Worm (Caenorhabditis elegans) whole organism, L4 larva: ENCODE measurements around the gene lon-2.
A peak's percentile ranks its signal among the peaks of the same experiment; 100 is the strongest.

Experiments
- F10B5.3 ChIP-seq: sonication (generic microtip); optimal IDR thresholded peaks from 2 replicates; lab custom pipeline; 2016; ENCODE audit warnings: mild to moderate bottlenecking, missing genetic modification characterization, missing compliant biosample characterization
- F37D6.2 ChIP-seq: sonication (generic microtip); optimal IDR thresholded peaks from 2 replicates; lab custom pipeline; 2016; ENCODE audit warnings: mild to moderate bottlenecking, missing genetic modification characterization, missing compliant biosample characterization
- T20F7.1 ChIP-seq: fragments of 200-800 bp; sonication (Bioruptor generic); optimal IDR thresholded peaks from 2 replicates; lab custom pipeline; 2018; ENCODE audit warnings: mild to moderate bottlenecking, missing genetic modification characterization, missing compliant biosample characterization
- T26A8.4 ChIP-seq: fragments of 200-800 bp; sonication (Bioruptor generic); IDR thresholded peaks from 2 replicates; pipeline ENCODE4 v1.3.6; 2022; ENCODE audit warnings: missing genetic modification characterization, missing compliant biosample characterization
- Y105C5A.15 ChIP-seq: fragments of 200-800 bp; sonication (Bioruptor generic); IDR thresholded peaks from 2 replicates; pipeline ENCODE4 v1.3.6; 2022; ENCODE audit warnings: missing genetic modification characterization, missing compliant biosample characterization
- Y48G9A.11 ChIP-seq: fragments of 200-800 bp; sonication (Bioruptor generic); IDR thresholded peaks from 2 replicates; pipeline ENCODE4 v1.3.6; 2022; ENCODE audit warnings: missing genetic modification reagents, missing genetic modification characterization, missing compliant biosample characterization
- Y75B8A.6 ChIP-seq: fragments of 200-800 bp; sonication (Bioruptor generic); IDR thresholded peaks from 2 replicates; pipeline ENCODE4 v1.3.6; 2022; ENCODE audit warnings: missing genetic modification reagents, missing genetic modification characterization, missing compliant biosample characterization
- ZK337.2 ChIP-seq: fragments of 200-800 bp; sonication (Bioruptor generic); IDR thresholded peaks from 2 replicates; pipeline ENCODE4 v1.3.6; 2022; ENCODE audit warnings: missing genetic modification reagents, missing genetic modification characterization, missing compliant biosample characterization
- ZK546.5 ChIP-seq, 2 experiments: sonication (generic microtip); optimal IDR thresholded peaks; 2 replicates each; lab custom pipeline; 2017; ENCODE audit warnings: missing biosample characterization in 2 of 2, missing genetic modification characterization in 2 of 2
- aha-1 ChIP-seq: fragments of 150-350 bp; peaks from one replicate; lab custom pipeline; 2014; ENCODE audit warnings: missing biosample characterization, missing genetic modification characterization
- ama-1 ChIP-seq: fragments of 150-350 bp; optimal IDR thresholded peaks from 2 replicates; lab custom pipeline; 2014; ENCODE audit warnings: inconsistent platforms, mixed read lengths
- ceh-28 ChIP-seq: fragments of 150-350 bp; optimal IDR thresholded peaks from 2 replicates; lab custom pipeline; 2014; ENCODE audit warnings: missing biosample characterization, missing genetic modification reagents, missing genetic modification characterization
- ceh-62 ChIP-seq: sonication (generic microtip); optimal IDR thresholded peaks from 2 replicates; lab custom pipeline; 2017; ENCODE audit warnings: missing biosample characterization, missing genetic modification characterization
- ceh-82 ChIP-seq: sonication (generic microtip); optimal IDR thresholded peaks from 2 replicates; lab custom pipeline; 2017; ENCODE audit warnings: missing biosample characterization, missing genetic modification characterization
- cey-2 ChIP-seq: sonication (generic microtip); optimal IDR thresholded peaks from 3 replicates; lab custom pipeline; 2017; ENCODE audit warnings: missing genetic modification characterization, mild to moderate bottlenecking, missing compliant biosample characterization, antibody characterized with exemption, borderline replicate concordance; ENCODE audit not compliant: insufficient read depth
- daf-12 ChIP-seq: fragments of 150-350 bp; optimal IDR thresholded peaks from 2 replicates; lab custom pipeline; 2014; ENCODE audit warnings: missing biosample characterization, missing genetic modification reagents, missing genetic modification characterization
- daf-19 ChIP-seq: fragments of 200-800 bp; sonication (Bioruptor generic); conservative IDR thresholded peaks from 2 replicates; pipeline ENCODE4 v1.3.6; 2022; ENCODE audit warnings: missing genetic modification characterization, missing compliant biosample characterization
- daf-8 ChIP-seq: fragments of 200-800 bp; sonication (Bioruptor generic); IDR thresholded peaks from 2 replicates; pipeline ENCODE4 v1.3.6; 2022; ENCODE audit warnings: missing genetic modification characterization, missing compliant biosample characterization
- dmd-8 ChIP-seq: fragments of 200-800 bp; sonication (Bioruptor generic); IDR thresholded peaks from 2 replicates; pipeline ENCODE4 v1.3.6; 2022; ENCODE audit warnings: missing genetic modification characterization, missing compliant biosample characterization
- dmd-9 ChIP-seq: fragments of 200-800 bp; sonication (Bioruptor generic); IDR thresholded peaks from 2 replicates; pipeline ENCODE4 v1.3.6; 2022; ENCODE audit warnings: missing genetic modification reagents, missing genetic modification characterization, missing compliant biosample characterization
- duxl-1 ChIP-seq: sonication (generic microtip); optimal IDR thresholded peaks from 2 replicates; lab custom pipeline; 2016; ENCODE audit warnings: mild to moderate bottlenecking, missing genetic modification characterization, moderate library complexity, missing compliant biosample characterization; ENCODE audit not compliant: poor library complexity
- dve-1 ChIP-seq: sonication (generic microtip); optimal IDR thresholded peaks from 2 replicates; lab custom pipeline; 2017; ENCODE audit warnings: antibody characterized with exemption, mild to moderate bottlenecking, missing genetic modification characterization, missing compliant biosample characterization; ENCODE audit not compliant: insufficient read depth
- fos-1 ChIP-seq: fragments of 150-350 bp; optimal IDR thresholded peaks from 2 replicates; lab custom pipeline; 2014; ENCODE audit warnings: missing biosample characterization, missing genetic modification characterization
- jun-1 ChIP-seq: fragments of 150-350 bp; optimal IDR thresholded peaks from 2 replicates; lab custom pipeline; 2014; ENCODE audit warnings: missing biosample characterization, missing genetic modification reagents, missing genetic modification characterization
- lim-7 ChIP-seq: fragments of 200-800 bp; sonication (Bioruptor generic); IDR thresholded peaks from 2 replicates; pipeline ENCODE4 v1.3.6; 2022; ENCODE audit warnings: missing genetic modification characterization, missing compliant biosample characterization
- lsy-2 ChIP-seq, 2 experiments: fragments of 150-350 bp in 1 of 2; sonication (generic microtip) in 1 of 2; optimal IDR thresholded peaks; 2 replicates each; lab custom pipeline; 2014 to 2017; ENCODE audit warnings: missing biosample characterization in 2 of 2, missing genetic modification characterization in 2 of 2
- madf-5 ChIP-seq, 2 experiments: fragments of 200-800 bp; sonication (Bioruptor generic); IDR thresholded peaks; 2 replicates each; pipeline ENCODE4 v1.3.6; 2022; ENCODE audit warnings: missing compliant biosample characterization in 2 of 2, missing genetic modification characterization in 2 of 2
- madf-9 ChIP-seq: fragments of 200-800 bp; sonication (Bioruptor generic); conservative IDR thresholded peaks from 2 replicates; pipeline ENCODE4 v1.3.6; 2022; ENCODE audit warnings: missing genetic modification reagents, missing genetic modification characterization, missing compliant biosample characterization
- mdl-1 ChIP-seq, 2 experiments: fragments of 150-350 bp in 1 of 2; sonication (generic microtip) in 1 of 2; optimal IDR thresholded peaks; 2 replicates each; lab custom pipeline; 2014 to 2017; ENCODE audit warnings: missing biosample characterization in 2 of 2, missing genetic modification characterization in 2 of 2
- mdt-29 ChIP-seq: fragments of 200-800 bp; sonication (Bioruptor generic); IDR thresholded peaks from 2 replicates; pipeline ENCODE4 v1.3.6; 2022; ENCODE audit warnings: missing genetic modification reagents, missing genetic modification characterization, missing compliant biosample characterization
- mep-1 ChIP-seq: fragments of 150-350 bp; sonication (generic microtip); optimal IDR thresholded peaks from 3 replicates; lab custom pipeline; 2014; ENCODE audit warnings: missing biosample characterization, missing genetic modification characterization
- mxl-2 ChIP-seq: fragments of 200-800 bp; sonication (Bioruptor generic); conservative IDR thresholded peaks from 2 replicates; pipeline ENCODE4 v1.3.6; 2022; ENCODE audit warnings: missing genetic modification reagents, missing genetic modification characterization, missing compliant biosample characterization
- mxl-3 ChIP-seq: fragments of 200-800 bp; sonication (Bioruptor generic); optimal IDR thresholded peaks from 2 replicates; lab custom pipeline; 2018; ENCODE audit warnings: mild to moderate bottlenecking, missing genetic modification characterization, missing compliant biosample characterization
- nhr-102 ChIP-seq: sonication (generic microtip); optimal IDR thresholded peaks from 2 replicates; lab custom pipeline; 2016; ENCODE audit warnings: mild to moderate bottlenecking, missing genetic modification characterization, moderate library complexity, missing compliant biosample characterization
- nhr-25 ChIP-seq: sonication (generic microtip); optimal IDR thresholded peaks from 2 replicates; lab custom pipeline; 2017; ENCODE audit warnings: missing genetic modification characterization, mild to moderate bottlenecking, missing compliant biosample characterization, antibody characterized with exemption, moderate library complexity, borderline replicate concordance; ENCODE audit not compliant: insufficient read depth
- nhr-28 ChIP-seq: fragments of 150-350 bp; optimal IDR thresholded peaks from 2 replicates; lab custom pipeline; 2014; ENCODE audit warnings: missing biosample characterization, missing genetic modification characterization
- nhr-42 ChIP-seq: fragments of 200-800 bp; sonication (Bioruptor generic); IDR thresholded peaks from 2 replicates; pipeline ENCODE4 v1.3.6; 2022; ENCODE audit warnings: missing genetic modification characterization, missing compliant biosample characterization
- nhr-48 ChIP-seq: sonication (generic microtip); optimal IDR thresholded peaks from 2 replicates; lab custom pipeline; 2016; ENCODE audit warnings: mild to moderate bottlenecking, missing genetic modification characterization, missing compliant biosample characterization
- nhr-6 ChIP-seq: fragments of 150-350 bp; optimal IDR thresholded peaks from 2 replicates; lab custom pipeline; 2014; ENCODE audit warnings: missing biosample characterization, missing genetic modification characterization
- pha-4 ChIP-seq, 2 experiments: fragments of 150-350 bp in 1 of 2; fragments of 200-800 bp in 1 of 2; sonication (Bioruptor generic) in 1 of 2; IDR thresholded peaks in 1 of 2; optimal IDR thresholded peaks in 1 of 2; 2 replicates each; pipeline versions ENCODE4 v1.3.6 to Lab custom; 2014 to 2022; ENCODE audit warnings: missing genetic modification characterization in 2 of 2, missing genetic modification reagents in 2 of 2, missing biosample characterization in 1 of 2, missing compliant biosample characterization in 1 of 2
- pqm-1 ChIP-seq: sonication (generic microtip); optimal IDR thresholded peaks from 2 replicates; lab custom pipeline; 2017; ENCODE audit warnings: missing biosample characterization, missing genetic modification characterization
- rbr-2 ChIP-seq: sonication (generic microtip); optimal IDR thresholded peaks from 2 replicates; lab custom pipeline; 2016; ENCODE audit warnings: missing genotype, missing genetic modification characterization, missing compliant biosample characterization
- saeg-2 ChIP-seq: fragments of 200-800 bp; sonication (Bioruptor generic); IDR thresholded peaks from 2 replicates; pipeline ENCODE4 v1.3.6; 2022; ENCODE audit warnings: missing genetic modification reagents, missing genetic modification characterization, missing compliant biosample characterization
- sdz-12 ChIP-seq: fragments of 200-800 bp; sonication (Bioruptor generic); optimal IDR thresholded peaks from 2 replicates; lab custom pipeline; 2018; ENCODE audit warnings: mild to moderate bottlenecking, missing genetic modification characterization, missing compliant biosample characterization
- snpc-1.2 ChIP-seq: fragments of 200-800 bp; sonication (Bioruptor generic); IDR thresholded peaks from 2 replicates; pipeline ENCODE4 v1.3.6; 2022; ENCODE audit warnings: missing genetic modification reagents, missing genetic modification characterization, missing compliant biosample characterization
- spr-1 ChIP-seq: sonication (generic microtip); optimal IDR thresholded peaks from 2 replicates; lab custom pipeline; 2016; ENCODE audit warnings: mild to moderate bottlenecking, missing genetic modification characterization, missing compliant biosample characterization
- spr-3 ChIP-seq: fragments of 200-800 bp; sonication (Bioruptor generic); optimal IDR thresholded peaks from 2 replicates; lab custom pipeline; 2018; ENCODE audit warnings: mild to moderate bottlenecking, missing genetic modification characterization, missing compliant biosample characterization
- vab-7 ChIP-seq: fragments of 200-800 bp; sonication (Bioruptor generic); IDR thresholded peaks from 2 replicates; pipeline ENCODE4 v1.3.6; 2022; ENCODE audit warnings: missing genetic modification reagents, missing genetic modification characterization, missing compliant biosample characterization
- zfp-3 ChIP-seq: fragments of 200-800 bp; sonication (Bioruptor generic); conservative IDR thresholded peaks from 2 replicates; pipeline ENCODE4 v1.3.6; 2022; ENCODE audit warnings: missing genetic modification reagents, missing genetic modification characterization, missing compliant biosample characterization
- zip-11 ChIP-seq: fragments of 200-800 bp; sonication (Bioruptor generic); IDR thresholded peaks from 2 replicates; pipeline ENCODE4 v1.3.6; 2022; ENCODE audit warnings: missing genetic modification characterization, missing compliant biosample characterization
- zip-2 ChIP-seq: fragments of 150-350 bp; optimal IDR thresholded peaks from 2 replicates; lab custom pipeline; 2014; ENCODE audit warnings: missing biosample characterization, missing genetic modification characterization
- ztf-11 ChIP-seq: fragments of 150-350 bp; optimal IDR thresholded peaks from 2 replicates; lab custom pipeline; 2014; ENCODE audit warnings: missing biosample characterization, missing genetic modification characterization

The lon-2 gene

DNA sequence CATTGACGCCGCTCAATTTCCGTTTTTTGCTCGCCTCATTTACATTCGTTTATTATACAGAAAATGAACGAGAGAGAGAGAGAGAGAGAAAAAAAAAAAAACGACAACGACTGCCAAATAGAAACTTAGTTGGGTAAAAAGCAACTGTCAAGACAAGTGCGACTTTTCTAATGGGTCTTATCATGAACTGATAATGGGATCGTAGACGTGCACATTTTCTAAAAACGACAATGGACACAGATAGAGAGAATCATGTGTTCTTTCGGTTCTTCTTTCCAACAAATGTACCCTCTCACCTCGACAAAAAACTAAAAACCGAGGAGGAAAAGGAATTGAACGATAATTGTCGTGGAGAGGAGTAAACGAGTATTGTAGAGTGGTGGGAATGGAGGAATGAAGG lies 48.8 kb downstream of the lon-2 start:
- TF ChIP-seq ztf-11 (tag; lab: Kevin White, UChicago) (no peak), Y105C5A.15 (no peak), pqm-1 (tag; lab: Kevin White, UChicago) (peak; percentile 94), T26A8.4 (GFP tag; lab: Robert Waterston, UW) (no peak), zfp-3 (GFP tag; lab: Robert Waterston, UW) (no peak), dmd-9 (no peak), spr-1 (tag; lab: Kevin White, UChicago) (no peak), vab-7 (GFP tag; lab: Robert Waterston, UW) (no peak), daf-12 (tag; lab: Kevin White, UChicago) (no peak), dve-1 (tag; lab: Kevin White, UChicago) (peak; percentile 84), Y75B8A.6 (GFP tag; lab: Robert Waterston, UW) (no peak), ceh-28 (no peak), saeg-2 (GFP tag; lab: Robert Waterston, UW) (no peak), lim-7 (no peak), Y48G9A.11 (GFP tag; lab: Robert Waterston, UW) (no peak), sdz-12 (GFP tag; lab: Kevin White, UChicago) (no peak), F37D6.2 (no peak), mxl-3 (GFP tag; lab: Kevin White, UChicago) (no peak), duxl-1 (tag; lab: Kevin White, UChicago) (no peak), pha-4 (GFP tag; IDR thresholded peaks at IDR 0.05; lab: Robert Waterston, UW) (0 out of 2 replicates have a peak, but pooled peaks have one; percentile 21), pha-4 (tag; optimal IDR thresholded peaks at IDR 0.05; lab: Kevin White, UChicago) (no peak), jun-1 (tag; lab: Kevin White, UChicago) (no peak), T20F7.1 (GFP tag; lab: Kevin White, UChicago) (no peak), ZK546.5 (tag; optimal IDR thresholded peaks at IDR 0.05; lab: Kevin White, UChicago) (no peak), madf-9 (GFP tag; lab: Robert Waterston, UW) (no peak), lsy-2 (tag; optimal IDR thresholded peaks at IDR 0.05; lab: Kevin White, UChicago) (no peak), nhr-25 (tag; lab: Kevin White, UChicago) (no peak), cey-2 (no peak), madf-5 (GFP tag; IDR thresholded peaks at IDR 0.05; lab: Robert Waterston, UW) (no peak), mxl-2 (GFP tag; lab: Robert Waterston, UW) (no peak), ama-1 (no peak), nhr-102 (tag; lab: Kevin White, UChicago) (peak; percentile 46), mep-1 (peak; percentile 8), zip-11 (GFP tag; lab: Robert Waterston, UW) (no peak), zip-2 (tag; lab: Kevin White, UChicago) (no peak), ceh-62 (tag; lab: Kevin White, UChicago) (no peak), nhr-28 (tag; lab: Kevin White, UChicago) (peak; percentile 69), dmd-8 (GFP tag; lab: Robert Waterston, UW) (no peak), rbr-2 (tag; lab: Kevin White, UChicago) (no peak), F10B5.3 (no peak), ZK337.2 (GFP tag; lab: Robert Waterston, UW) (no peak), fos-1 (tag; lab: Kevin White, UChicago) (no peak), daf-8 (GFP tag; lab: Robert Waterston, UW) (no peak), nhr-42 (no peak), snpc-1.2 (GFP tag; lab: Robert Waterston, UW) (no peak), daf-19 (no peak), nhr-6 (no peak), nhr-48 (tag; lab: Kevin White, UChicago) (peak; percentile 57), mdt-29 (GFP tag; lab: Robert Waterston, UW) (no peak), spr-3 (GFP tag; lab: Kevin White, UChicago) (no peak), mdl-1 (tag; optimal IDR thresholded peaks at IDR 0.05; lab: Kevin White, UChicago) (no peak), ceh-82 (tag; lab: Kevin White, UChicago) (no peak), aha-1 (tag; lab: Kevin White, UChicago) (no peak)
